Comparison of ENCODE assay signal across 1 fruit fly cellular context in genomic region chrX:1236475-1236874, dm6.
TF ChIP-seq lines count a peak whose summit lies in the region.

TSS of gene CG3638 (minus strand) at chrX:1236684.

TF ChIP-seq in whole organism, embryonic, 481 proteins besides CTCF, POLR2A, EP300 and RAD21 (continued from another document):
- TF ChIP-seq Mes4 (GFP tag; optimal IDR thresholded peaks at IDR 0.05; lab: Kevin White, UChicago): no peak
- TF ChIP-seq wor (GFP tag; IDR thresholded peaks at IDR 0.05; lab: Robert Waterston, UW): no peak
- no peak for TF ChIP-seq corto (GFP tag; optimal IDR thresholded peaks at IDR 0.05; lab: Kevin White, UChicago)
- no peak for TF ChIP-seq lbe (GFP tag; optimal IDR thresholded peaks at IDR 0.05; lab: Kevin White, UChicago)
- no peak for TF ChIP-seq CG9437 (GFP tag; optimal IDR thresholded peaks at IDR 0.05; lab: Kevin White, UChicago)
- no peak for TF ChIP-seq mirr (GFP tag; optimal IDR thresholded peaks at IDR 0.05; lab: Kevin White, UChicago)
- TF ChIP-seq Sin3A (optimal IDR thresholded peaks at IDR 0.05; lab: Kevin White, UChicago): peak; percentile 55
- TF ChIP-seq CG34376 (GFP tag; optimal IDR thresholded peaks at IDR 0.05; lab: Kevin White, UChicago): peak; percentile 10
- TF ChIP-seq CHES-1-like (GFP tag; optimal IDR thresholded peaks at IDR 0.05; lab: Kevin White, UChicago): peak; percentile 10
- TF ChIP-seq NfI (GFP tag; optimal IDR thresholded peaks at IDR 0.05; lab: Kevin White, UChicago): peak; percentile 16
- TF ChIP-seq Dbx (GFP tag; IDR thresholded peaks at IDR 0.05; lab: Robert Waterston, UW): peak; percentile 75; the same call in 2 of the 3 replicates
- TF ChIP-seq CG4854 (GFP tag; optimal IDR thresholded peaks at IDR 0.05; lab: Kevin White, UChicago): no peak
- TF ChIP-seq Camta (GFP tag; optimal IDR thresholded peaks at IDR 0.05; lab: Kevin White, UChicago): peak; percentile 31
- TF ChIP-seq sna (GFP tag; IDR thresholded peaks at IDR 0.05; lab: Robert Waterston, UW; ENCODE audit: partially characterized antibody): peak; percentile 71; the same call in 1 of the 2 replicates
- TF ChIP-seq Bteb2 (GFP tag; optimal IDR thresholded peaks at IDR 0.05; lab: Kevin White, UChicago): no peak
- peak; percentile 90 for TF ChIP-seq Med (GFP tag; lab: Kevin White, UChicago)
- no peak for TF ChIP-seq Doc2 (GFP tag; IDR thresholded peaks at IDR 0.05; lab: Robert Waterston, UW)
- no peak for TF ChIP-seq gem (tag; optimal IDR thresholded peaks at IDR 0.05; lab: Kevin White, UChicago)
- TF ChIP-seq tll (GFP tag; optimal IDR thresholded peaks at IDR 0.05; lab: Kevin White, UChicago): no peak
- TF ChIP-seq unpg (GFP tag; optimal IDR thresholded peaks at IDR 0.05; lab: Kevin White, UChicago): no peak
- TF ChIP-seq grau (tag; optimal IDR thresholded peaks at IDR 0.05; lab: Kevin White, UChicago): peak; percentile 27
- peak; percentile 86; the same call in 3 of the 4 replicates for TF ChIP-seq chinmo (GFP tag; IDR thresholded peaks at IDR 0.05; lab: Robert Waterston, UW; ENCODE audit: partially characterized antibody)
- TF ChIP-seq CG34224 (GFP tag; IDR thresholded peaks at IDR 0.05; lab: Robert Waterston, UW; ENCODE audit: partially characterized antibody): peak; percentile 68
- TF ChIP-seq lilli (GFP tag; optimal IDR thresholded peaks at IDR 0.05; lab: Kevin White, UChicago): peak; percentile 64
- no peak for TF ChIP-seq CG8478 (optimal IDR thresholded peaks at IDR 0.05; lab: Kevin White, UChicago)
- TF ChIP-seq CG32532 (GFP tag; IDR thresholded peaks at IDR 0.05; lab: Robert Waterston, UW): peak; percentile 58; the same call in 1 of the 2 replicates
- TF ChIP-seq CG13624 (GFP tag; optimal IDR thresholded peaks at IDR 0.05; lab: Kevin White, UChicago): peak; percentile 68
- TF ChIP-seq Tbp (GFP tag; optimal IDR thresholded peaks at IDR 0.05; lab: Kevin White, UChicago): no peak
- TF ChIP-seq Dp (GFP tag; optimal IDR thresholded peaks at IDR 0.05; lab: Kevin White, UChicago): peak; percentile 65
- no peak for TF ChIP-seq CG1647 (GFP tag; optimal IDR thresholded peaks at IDR 0.05; lab: Kevin White, UChicago)
- no peak for TF ChIP-seq CG10565 (GFP tag; optimal IDR thresholded peaks at IDR 0.05; lab: Kevin White, UChicago)
- no peak for TF ChIP-seq jigr1 (GFP tag; IDR thresholded peaks at IDR 0.05; lab: Robert Waterston, UW)
- peak; percentile 42 for TF ChIP-seq CG10979 (tag; optimal IDR thresholded peaks at IDR 0.05; lab: Kevin White, UChicago)
- peak; percentile 80 for TF ChIP-seq CG15514 (GFP tag; optimal IDR thresholded peaks at IDR 0.05; lab: Kevin White, UChicago)
- peak; percentile 74 for TF ChIP-seq HmgZ (tag; optimal IDR thresholded peaks at IDR 0.05; lab: Kevin White, UChicago)
- no peak for TF ChIP-seq CG10274 (GFP tag; optimal IDR thresholded peaks at IDR 0.05; lab: Kevin White, UChicago)
- peak; percentile 8 for TF ChIP-seq CG2678 (tag; optimal IDR thresholded peaks at IDR 0.05; lab: Kevin White, UChicago)
- no peak for TF ChIP-seq Rx (GFP tag; IDR thresholded peaks at IDR 0.05; lab: Robert Waterston, UW)
- TF ChIP-seq tin (GFP tag; optimal IDR thresholded peaks at IDR 0.05; lab: Kevin White, UChicago): peak; percentile 9
- peak; percentile 45 for TF ChIP-seq tna (GFP tag; IDR thresholded peaks at IDR 0.05; lab: Robert Waterston, UW; ENCODE audit: partially characterized antibody)
- no peak for TF ChIP-seq Stat92E (GFP tag; optimal IDR thresholded peaks at IDR 0.05; lab: Kevin White, UChicago)
- no peak for TF ChIP-seq br (optimal IDR thresholded peaks at IDR 0.05; lab: Kevin White, UChicago)
- TF ChIP-seq zfh1 (GFP tag; IDR thresholded peaks at IDR 0.05; lab: Robert Waterston, UW): no peak
- peak; percentile 54 for TF ChIP-seq hb (GFP tag; IDR thresholded peaks at IDR 0.05; lab: Robert Waterston, UW; ENCODE audit: partially characterized antibody)
- no peak for TF ChIP-seq ewg (GFP tag; optimal IDR thresholded peaks at IDR 0.05; lab: Kevin White, UChicago)
- peak; percentile 16 for TF ChIP-seq CG30020 (tag; optimal IDR thresholded peaks at IDR 0.05; lab: Kevin White, UChicago)
- TF ChIP-seq CG5953 (GFP tag; IDR thresholded peaks at IDR 0.05; lab: Robert Waterston, UW): no peak
- peak; percentile 0 for TF ChIP-seq CG12299 (tag; optimal IDR thresholded peaks at IDR 0.05; lab: Kevin White, UChicago)
- no peak for TF ChIP-seq otp (GFP tag; IDR thresholded peaks at IDR 0.05; lab: Robert Waterston, UW)
- no peak for TF ChIP-seq CG31388 (GFP tag; optimal IDR thresholded peaks at IDR 0.05; lab: Kevin White, UChicago)
- no peak for TF ChIP-seq CG18476 (GFP tag; optimal IDR thresholded peaks at IDR 0.05; lab: Kevin White, UChicago)
- TF ChIP-seq CG8944 (GFP tag; optimal IDR thresholded peaks at IDR 0.05; lab: Kevin White, UChicago): no peak
- no peak for TF ChIP-seq CG5180 (GFP tag; optimal IDR thresholded peaks at IDR 0.05; lab: Kevin White, UChicago)
- TF ChIP-seq Dek (tag; optimal IDR thresholded peaks at IDR 0.05; lab: Kevin White, UChicago): peak; percentile 60
- TF ChIP-seq Ets97D (GFP tag; optimal IDR thresholded peaks at IDR 0.05; lab: Kevin White, UChicago): peak; percentile 84
- peak; percentile 65 for TF ChIP-seq Rfx (GFP tag; IDR thresholded peaks at IDR 0.05; lab: Robert Waterston, UW)
- TF ChIP-seq Sry-β (GFP tag; optimal IDR thresholded peaks at IDR 0.05; lab: Kevin White, UChicago): no peak
- peak; percentile 78 for TF ChIP-seq Dll (GFP tag; IDR thresholded peaks at IDR 0.05; lab: Robert Waterston, UW; ENCODE audit: partially characterized antibody)
- no peak for TF ChIP-seq Mrtf (GFP tag; IDR thresholded peaks at IDR 0.05; lab: Robert Waterston, UW)
- no peak for TF ChIP-seq Asciz (GFP tag; optimal IDR thresholded peaks at IDR 0.05; lab: Kevin White, UChicago)
- TF ChIP-seq CG6791 (GFP tag; IDR thresholded peaks at IDR 0.05; lab: Robert Waterston, UW; ENCODE audit: partially characterized antibody): peak; percentile 95
- no peak for TF ChIP-seq Aef1 (GFP tag; IDR thresholded peaks at IDR 0.05; lab: Robert Waterston, UW)
- peak; percentile 4 for TF ChIP-seq NC2β (GFP tag; optimal IDR thresholded peaks at IDR 0.05; lab: Kevin White, UChicago)
- TF ChIP-seq CG11085 (GFP tag; IDR thresholded peaks at IDR 0.05; lab: Robert Waterston, UW): no peak
- no peak for TF ChIP-seq lola (GFP tag; optimal IDR thresholded peaks at IDR 0.05; lab: Kevin White, UChicago)
- no peak for TF ChIP-seq Hr51 (GFP tag; optimal IDR thresholded peaks at IDR 0.05; lab: Kevin White, UChicago)
- TF ChIP-seq CG30403 (GFP tag; optimal IDR thresholded peaks at IDR 0.05; lab: Kevin White, UChicago): peak; percentile 17
- peak; percentile 84 for TF ChIP-seq unc-4 (GFP tag; IDR thresholded peaks at IDR 0.05; lab: Robert Waterston, UW; ENCODE audit: partially characterized antibody)
- no peak for TF ChIP-seq org-1 (GFP tag; optimal IDR thresholded peaks at IDR 0.05; lab: Kevin White, UChicago)
- TF ChIP-seq Poxn (GFP tag; IDR thresholded peaks at IDR 0.05; lab: Robert Waterston, UW): no peak
- TF ChIP-seq zen (tag; optimal IDR thresholded peaks at IDR 0.05; lab: Kevin White, UChicago): peak; percentile 43
- no peak for TF ChIP-seq H2.0 (GFP tag; IDR thresholded peaks at IDR 0.05; lab: Robert Waterston, UW)
- TF ChIP-seq bbx (GFP tag; IDR thresholded peaks at IDR 0.05; lab: Robert Waterston, UW; ENCODE audit: partially characterized antibody): peak; percentile 69
- peak; percentile 49 for TF ChIP-seq pho (GFP tag; optimal IDR thresholded peaks at IDR 0.05; lab: Kevin White, UChicago)
- peak; percentile 40 for TF ChIP-seq tx (GFP tag; optimal IDR thresholded peaks at IDR 0.05; lab: Kevin White, UChicago)
- TF ChIP-seq CG2120 (GFP tag; optimal IDR thresholded peaks at IDR 0.05; lab: Kevin White, UChicago): peak; percentile 37
- no peak for TF ChIP-seq CG18599 (GFP tag; optimal IDR thresholded peaks at IDR 0.05; lab: Kevin White, UChicago)
- no peak for TF ChIP-seq Meics (GFP tag; optimal IDR thresholded peaks at IDR 0.05; lab: Kevin White, UChicago)
- TF ChIP-seq salm (tag; optimal IDR thresholded peaks at IDR 0.05; lab: Kevin White, UChicago): no peak
- peak; percentile 96 for TF ChIP-seq Dref (GFP tag; IDR thresholded peaks at IDR 0.05; lab: Robert Waterston, UW)
- TF ChIP-seq sisA (GFP tag; IDR thresholded peaks at IDR 0.05; lab: Robert Waterston, UW): no peak
- TF ChIP-seq Bdp1 (GFP tag; optimal IDR thresholded peaks at IDR 0.05; lab: Kevin White, UChicago): peak; percentile 34
- peak; percentile 19 for TF ChIP-seq Chrac-16 (GFP tag; optimal IDR thresholded peaks at IDR 0.05; lab: Kevin White, UChicago)
- peak; percentile 15 for TF ChIP-seq scrt (GFP tag; optimal IDR thresholded peaks at IDR 0.05; lab: Kevin White, UChicago)
- TF ChIP-seq CG7987 (GFP tag; optimal IDR thresholded peaks at IDR 0.05; lab: Kevin White, UChicago): peak; percentile 46
TF ChIP-seq in whole organism, embryonic: peak in this region for 160.
